Worm (Caenorhabditis elegans) whole organism, mixed stage, embryonic: Measurements from ENCODE around the gene C45G9.9.
"Not testable (repeated sequence)": the region's sequence is repeated elsewhere in the genome, so short reads cannot be mapped to it uniquely, and the experiment has no call there.

Experiments
- M03D4.4 ChIP-seq: sonication (generic microtip); optimal IDR thresholded peaks from 2 replicates; lab custom pipeline; 2017; ENCODE audit warnings: mild to moderate bottlenecking, missing genetic modification characterization, missing compliant biosample characterization
- bed-3 ChIP-seq: fragments of 200-800 bp; sonication (Bioruptor generic); optimal IDR thresholded peaks from 3 replicates; lab custom pipeline; 2018; ENCODE audit warnings: mild to moderate bottlenecking, missing genetic modification characterization, moderate library complexity, missing compliant biosample characterization
- ceh-39 ChIP-seq: fragments of 150-350 bp; optimal IDR thresholded peaks from 2 replicates; lab custom pipeline; 2014; ENCODE audit warnings: missing biosample characterization, missing genetic modification characterization
- ceh-43 ChIP-seq: fragments of 200-800 bp; sonication (Bioruptor generic); optimal IDR thresholded peaks from 2 replicates; lab custom pipeline; 2018; ENCODE audit warnings: mild to moderate bottlenecking, missing genetic modification characterization, moderate library complexity, missing compliant biosample characterization
- ceh-83 ChIP-seq: fragments of 200-800 bp; sonication (Bioruptor generic); optimal IDR thresholded peaks from 2 replicates; lab custom pipeline; 2018; ENCODE audit warnings: mild to moderate bottlenecking, missing genetic modification characterization, missing compliant biosample characterization
- ces-1 ChIP-seq: fragments of 150-350 bp; optimal IDR thresholded peaks from 2 replicates; lab custom pipeline; 2014; ENCODE audit warnings: missing biosample characterization, missing genetic modification reagents, missing genetic modification characterization
- drap-1 ChIP-seq: fragments of 200-800 bp; sonication (Bioruptor generic); optimal IDR thresholded peaks from 3 replicates; lab custom pipeline; 2018; ENCODE audit warnings: mild to moderate bottlenecking, missing genetic modification characterization, missing compliant biosample characterization
- elt-1 ChIP-seq: sonication (generic microtip); optimal IDR thresholded peaks from 2 replicates; lab custom pipeline; 2017; ENCODE audit warnings: missing genetic modification characterization, mild to moderate bottlenecking, missing compliant biosample characterization, antibody characterized with exemption, moderate library complexity, borderline replicate concordance; ENCODE audit not compliant: insufficient read depth
- elt-3 ChIP-seq: fragments of 150-350 bp; optimal IDR thresholded peaks from 2 replicates; lab custom pipeline; 2014; ENCODE audit warnings: missing biosample characterization, missing genetic modification characterization
- flh-1 ChIP-seq: fragments of 200-800 bp; sonication (Bioruptor generic); optimal IDR thresholded peaks from 2 replicates; lab custom pipeline; 2018; ENCODE audit warnings: mild to moderate bottlenecking, missing genetic modification characterization, moderate library complexity, missing compliant biosample characterization
- ham-2 ChIP-seq: fragments of 200-800 bp; sonication (Bioruptor generic); optimal IDR thresholded peaks from 2 replicates; lab custom pipeline; 2018; ENCODE audit warnings: mild to moderate bottlenecking, missing genetic modification characterization, missing compliant biosample characterization
- hlh-1 ChIP-seq: fragments of 150-350 bp; optimal IDR thresholded peaks from 2 replicates; lab custom pipeline; 2014; ENCODE audit warnings: missing biosample characterization, missing genetic modification reagents, missing genetic modification characterization
- lin-13 ChIP-seq: fragments of 150-350 bp; optimal IDR thresholded peaks from 2 replicates; lab custom pipeline; 2014; ENCODE audit warnings: missing biosample characterization, missing genetic modification characterization
- lin-32 ChIP-seq: fragments of 200-800 bp; sonication (Bioruptor generic); optimal IDR thresholded peaks from 2 replicates; lab custom pipeline; 2018; ENCODE audit warnings: mild to moderate bottlenecking, missing genetic modification characterization, missing compliant biosample characterization
- lsy-2 ChIP-seq: fragments of 150-350 bp; optimal IDR thresholded peaks from 2 replicates; lab custom pipeline; 2014; ENCODE audit warnings: missing biosample characterization, missing genetic modification characterization
- mab-5 ChIP-seq: fragments of 150-350 bp; optimal IDR thresholded peaks from 2 replicates; lab custom pipeline; 2014; ENCODE audit warnings: missing biosample characterization, missing genetic modification characterization
- mep-1 ChIP-seq: fragments of 150-350 bp; optimal IDR thresholded peaks from 2 replicates; lab custom pipeline; 2017; ENCODE audit warnings: missing biosample characterization, missing genetic modification reagents, missing genetic modification characterization, inconsistent platforms
- mls-2 ChIP-seq: sonication (generic microtip); optimal IDR thresholded peaks from 2 replicates; lab custom pipeline; 2016; ENCODE audit warnings: mild to moderate bottlenecking, missing genetic modification characterization, moderate library complexity, missing compliant biosample characterization
- nhr-12 ChIP-seq: fragments of 150-350 bp; optimal IDR thresholded peaks from 2 replicates; lab custom pipeline; 2014; ENCODE audit warnings: missing biosample characterization, missing genetic modification characterization
- nhr-2 ChIP-seq: fragments of 150-350 bp; optimal IDR thresholded peaks from 2 replicates; lab custom pipeline; 2014; ENCODE audit warnings: missing biosample characterization, missing genetic modification characterization
- nhr-237 ChIP-seq: fragments of 150-350 bp; optimal IDR thresholded peaks from 2 replicates; lab custom pipeline; 2014; ENCODE audit warnings: missing biosample characterization, missing genetic modification characterization
- nhr-76 ChIP-seq: sonication (generic microtip); optimal IDR thresholded peaks from 2 replicates; lab custom pipeline; 2017; ENCODE audit warnings: missing biosample characterization, missing genetic modification characterization
- sem-2 ChIP-seq: fragments of 200-800 bp; sonication (Bioruptor generic); optimal IDR thresholded peaks from 2 replicates; lab custom pipeline; 2018; ENCODE audit warnings: mild to moderate bottlenecking, missing genetic modification characterization, missing compliant biosample characterization
- sptf-1 ChIP-seq: sonication (generic microtip); optimal IDR thresholded peaks from 2 replicates; lab custom pipeline; 2017; ENCODE audit warnings: mild to moderate bottlenecking, missing genetic modification characterization, moderate library complexity, missing compliant biosample characterization
- unc-120 ChIP-seq: sonication (generic microtip); optimal IDR thresholded peaks from 2 replicates; lab custom pipeline; 2017; ENCODE audit warnings: missing genetic modification characterization, missing compliant biosample characterization; ENCODE audit not compliant: poor library complexity, severe bottlenecking
- unc-39 ChIP-seq: fragments of 150-350 bp; optimal IDR thresholded peaks from 2 replicates; lab custom pipeline; 2014; ENCODE audit warnings: missing biosample characterization, missing genetic modification characterization
- unc-62 ChIP-seq: fragments of 150-350 bp; optimal IDR thresholded peaks from 2 replicates; lab custom pipeline; 2014; ENCODE audit warnings: missing biosample characterization, missing genetic modification reagents, missing genetic modification characterization
- zip-8 ChIP-seq: fragments of 150-350 bp; optimal IDR thresholded peaks from 2 replicates; lab custom pipeline; 2014; ENCODE audit warnings: missing biosample characterization, missing genetic modification characterization
- ztf-11 ChIP-seq: fragments of 150-350 bp; optimal IDR thresholded peaks from 2 replicates; lab custom pipeline; 2014; ENCODE audit warnings: missing biosample characterization, missing genetic modification characterization

C45G9.9 gene

ce11 chrIII:5071509-5071908, 15.9 kb upstream of the C45G9.9 start, which contains the start of gene C45G9.12:
Gene C45G9.12, minus strand, starts transcription at chrIII:5071609.
- TF ChIP-seq ceh-83 (GFP tag; lab: Kevin White, UChicago) (no peak), nhr-237 (no peak), M03D4.4 (no peak), bed-3 (no peak), sem-2 (GFP tag; lab: Kevin White, UChicago) (no peak), lsy-2 (no peak), flh-1 (GFP tag; lab: Kevin White, UChicago) (no peak), unc-62 (GFP tag; lab: Kevin White, UChicago) (no peak), unc-120 (tag; lab: Kevin White, UChicago) (no peak), unc-39 (tag; lab: Kevin White, UChicago) (no peak), ham-2 (no peak), sptf-1 (no peak), zip-8 (tag; lab: Kevin White, UChicago) (no peak), mls-2 (tag; lab: Kevin White, UChicago) (no peak), nhr-2 (no peak), ztf-11 (no peak), mab-5 (tag; lab: Kevin White, UChicago) (no peak), elt-3 (tag; lab: Kevin White, UChicago) (no peak)

ce11 chrIII:5068675-5069233, 13.1 kb upstream of the C45G9.9 start, which contains the start of the genes C45G9.11 and C45G9.2:
Gene C45G9.11, minus strand, starts transcription at chrIII:5068725.
Gene C45G9.2, plus strand, starts transcription at chrIII:5069066.
- TF ChIP-seq lin-32 (peak; percentile 39), ces-1 (GFP tag; lab: Kevin White, UChicago) (peak; percentile 82), nhr-12 (tag; lab: Kevin White, UChicago) (no peak), nhr-2 (no peak), mep-1 (tag; lab: Kevin White, UChicago) (peak; percentile 59), hlh-1 (tag; lab: Kevin White, UChicago) (peak; percentile 16), ceh-83 (GFP tag; lab: Kevin White, UChicago) (peak; percentile 36)

ce11 chrIII:5062406-5062805, 6.8 kb upstream of the C45G9.9 start, which contains the start of gene C45G9.4:
Gene C45G9.4, plus strand, starts transcription at chrIII:5062706.
- TF ChIP-seq flh-1 (GFP tag; lab: Kevin White, UChicago); nhr-12 (tag; lab: Kevin White, UChicago); sem-2 (GFP tag; lab: Kevin White, UChicago): not testable (repeated sequence)

- TF ChIP-seq ceh-39 (tag; lab: Kevin White, UChicago) (no peak), nhr-237 (no peak), bed-3 (no peak), nhr-76 (no peak), unc-120 (tag; lab: Kevin White, UChicago) (no peak), mab-5 (tag; lab: Kevin White, UChicago) (no peak), flh-1 (GFP tag; lab: Kevin White, UChicago) (no peak), mls-2 (tag; lab: Kevin White, UChicago) (no peak), unc-39 (tag; lab: Kevin White, UChicago) (no peak), ham-2 (no peak), elt-1 (tag; lab: Kevin White, UChicago) (no peak), ces-1 (GFP tag; lab: Kevin White, UChicago) (no peak), ceh-83 (GFP tag; lab: Kevin White, UChicago) (no peak), sptf-1 (no peak)
- TF ChIP-seq, all 35 proteins: peak for 0
These were observed 6.2 kb upstream of the C45G9.9 start, which contains the start of gene C45G9.10 for ce11 chrIII:5061798-5062197. Gene C45G9.10, minus strand, starts transcription at chrIII:5061898.

- no peak for TF ChIP-seq mep-1 (tag; lab: Kevin White, UChicago)
- no peak for TF ChIP-seq elt-1 (tag; lab: Kevin White, UChicago)
- no peak for TF ChIP-seq bed-3
- no peak for TF ChIP-seq ztf-11
- TF ChIP-seq lin-13 (tag; lab: Kevin White, UChicago): no peak
- no peak for TF ChIP-seq drap-1 (GFP tag; lab: Kevin White, UChicago)
- no peak for TF ChIP-seq mls-2 (tag; lab: Kevin White, UChicago)
- no peak for TF ChIP-seq nhr-237
- TF ChIP-seq nhr-76: no peak
- TF ChIP-seq flh-1 (GFP tag; lab: Kevin White, UChicago): no peak
- no peak for TF ChIP-seq ceh-43 (GFP tag; lab: Kevin White, UChicago)
- TF ChIP-seq ces-1 (GFP tag; lab: Kevin White, UChicago): no peak
- no peak for TF ChIP-seq sem-2 (GFP tag; lab: Kevin White, UChicago)
- TF ChIP-seq ham-2: no peak
- TF ChIP-seq unc-39 (tag; lab: Kevin White, UChicago): no peak
- no peak for TF ChIP-seq unc-62 (GFP tag; lab: Kevin White, UChicago)
- TF ChIP-seq, all 35 proteins: peak for 0
These were observed 2.1 kb downstream of the C45G9.9 start, which contains the start of gene C45G9.8 for ce11 chrIII:5053541-5053940. Gene C45G9.8, minus strand, starts transcription at chrIII:5053641.
